Fruit fly (Drosophila melanogaster): Measurements from ENCODE around the gene mnd.
A peak's percentile ranks its signal among the peaks of the same experiment; 100 is the strongest.

- TF ChIP-seq CG17806 (tag; optimal IDR thresholded peaks at IDR 0.05) (no peak), fd96Ca (GFP tag; IDR thresholded peaks at IDR 0.05) (no peak; the same call in 2 of the 3 replicates), CG8301 (tag; optimal IDR thresholded peaks at IDR 0.05) (no peak), D1 (tag; optimal IDR thresholded peaks at IDR 0.05) (no peak), Snoo (tag; optimal IDR thresholded peaks at IDR 0.05) (no peak), CG12605 (GFP tag; IDR thresholded peaks at IDR 0.05) (no peak), EcR (GFP tag; optimal IDR thresholded peaks at IDR 0.05) (peak; percentile 47), CG10348 (GFP tag; IDR thresholded peaks at IDR 0.05) (no peak), Ets98B (GFP tag; IDR thresholded peaks at IDR 0.05) (peak; percentile 30; the same call in 1 of the 2 replicates)
Observed at dm6 chr3L:14986984-14987896, 2.3 kb downstream of the mnd start.
